Worm (Caenorhabditis elegans) whole organism, early embryonic: ENCODE results near the gene cpr-4.

Experiments
- B0310.2 ChIP-seq: sonication (generic microtip); optimal IDR thresholded peaks from 2 replicates; lab custom pipeline; 2016; ENCODE audit warnings: mild to moderate bottlenecking, missing genetic modification characterization, missing compliant biosample characterization
- F13C5.2 ChIP-seq: sonication (generic microtip); optimal IDR thresholded peaks from 2 replicates; lab custom pipeline; 2017; ENCODE audit warnings: mild to moderate bottlenecking, missing genetic modification characterization, inconsistent platforms, missing compliant biosample characterization
- aly-1 ChIP-seq: sonication (generic microtip); optimal IDR thresholded peaks from 2 replicates; lab custom pipeline; 2016; ENCODE audit warnings: missing genetic modification characterization, missing compliant biosample characterization
- ama-1 ChIP-seq: fragments of 150-350 bp; optimal IDR thresholded peaks from 2 replicates; lab custom pipeline; 2014
- ceh-13 ChIP-seq: fragments of 200-800 bp; sonication (Bioruptor generic); optimal IDR thresholded peaks from 2 replicates; lab custom pipeline; 2018; ENCODE audit warnings: mild to moderate bottlenecking, missing genetic modification characterization, missing compliant biosample characterization
- ceh-36 ChIP-seq: sonication (generic microtip); optimal IDR thresholded peaks from 2 replicates; lab custom pipeline; 2016; ENCODE audit warnings: missing genetic modification characterization, inconsistent platforms, missing compliant biosample characterization
- ets-7 ChIP-seq: sonication (generic microtip); optimal IDR thresholded peaks from 2 replicates; lab custom pipeline; 2016; ENCODE audit warnings: missing genotype, missing genetic modification characterization, missing compliant biosample characterization
- flt-1 ChIP-seq: fragments of 200-800 bp; sonication (Bioruptor generic); IDR thresholded peaks from 2 replicates; pipeline ENCODE4 v1.3.6; 2022; ENCODE audit warnings: missing genetic modification characterization, missing compliant biosample characterization
- hmbx-1 ChIP-seq: sonication (generic microtip); optimal IDR thresholded peaks from 2 replicates; lab custom pipeline; 2016; ENCODE audit warnings: mild to moderate bottlenecking, missing genetic modification characterization, missing compliant biosample characterization
- hmg-4 ChIP-seq: fragments of 200-800 bp; sonication (Bioruptor generic); optimal IDR thresholded peaks from 2 replicates; lab custom pipeline; 2018; ENCODE audit warnings: mild to moderate bottlenecking, missing genetic modification characterization, missing compliant biosample characterization
- hnd-1 ChIP-seq: sonication (generic microtip); optimal IDR thresholded peaks from 2 replicates; lab custom pipeline; 2016; ENCODE audit warnings: missing genetic modification characterization, missing compliant biosample characterization
- pes-1 ChIP-seq: fragments of 200-800 bp; sonication (Bioruptor generic); IDR thresholded peaks from 2 replicates; pipeline ENCODE4 v1.3.6; 2022; ENCODE audit warnings: missing genetic modification reagents, missing genetic modification characterization, missing compliant biosample characterization
- scrt-1 ChIP-seq: fragments of 200-800 bp; sonication (Bioruptor generic); IDR thresholded peaks from 2 replicates; pipeline ENCODE4 v1.3.6; 2022; ENCODE audit warnings: missing genetic modification characterization, missing compliant biosample characterization
- sea-1 ChIP-seq: fragments of 200-800 bp; sonication (Bioruptor generic); conservative IDR thresholded peaks from 2 replicates; pipeline ENCODE4 v1.3.6; 2022; ENCODE audit warnings: missing genetic modification characterization, missing compliant biosample characterization
- tbx-11 ChIP-seq: fragments of 200-800 bp; sonication (Bioruptor generic); IDR thresholded peaks from 2 replicates; pipeline ENCODE4 v1.3.6; 2022; ENCODE audit warnings: missing genetic modification characterization, missing compliant biosample characterization
- tbx-37 ChIP-seq: fragments of 200-800 bp; sonication (Bioruptor generic); conservative IDR thresholded peaks from 2 replicates; pipeline ENCODE4 v1.3.6; 2022; ENCODE audit warnings: missing genetic modification reagents, missing genetic modification characterization, missing compliant biosample characterization
- tra-4 ChIP-seq: sonication (generic microtip); optimal IDR thresholded peaks from 2 replicates; lab custom pipeline; 2017; ENCODE audit warnings: missing genetic modification characterization, missing compliant biosample characterization

cpr-4 gene

ce11 chrV:6590283-6590682 lies 24.2 kb upstream of the cpr-4 start, which contains the start of gene ZK1055.2:
ZK1055.2 (plus strand) TSS chrV:6590583.
- TF ChIP-seq hnd-1 (tag; lab: Kevin White, UChicago): no peak
- no peak for TF ChIP-seq tbx-37 (GFP tag; lab: Robert Waterston, UW)
- no peak for TF ChIP-seq hmbx-1 (tag; lab: Kevin White, UChicago)
- no peak for TF ChIP-seq ets-7 (tag; lab: Kevin White, UChicago)
- no peak for TF ChIP-seq hmg-4
- TF ChIP-seq ama-1: no peak
- TF ChIP-seq F13C5.2: no peak
- TF ChIP-seq pes-1 (GFP tag; lab: Robert Waterston, UW): no peak

- TF ChIP-seq aly-1 (tag; lab: Kevin White, UChicago): no peak
- no peak for TF ChIP-seq ama-1
- TF ChIP-seq B0310.2 (tag; lab: Kevin White, UChicago): no peak
- no peak for TF ChIP-seq flt-1
- no peak for TF ChIP-seq ceh-36 (tag; lab: Kevin White, UChicago)
- TF ChIP-seq hnd-1 (tag; lab: Kevin White, UChicago): no peak
- no peak for TF ChIP-seq F13C5.2
- TF ChIP-seq hmg-4: no peak
- no peak for TF ChIP-seq sea-1 (GFP tag; lab: Robert Waterston, UW)
Measured at ce11 chrV:6593700-6594244, 20.7 kb upstream of the cpr-4 start, which contains the start of gene hcp-1. hcp-1 (plus strand) TSS chrV:6594194.

ce11 chrV:6602556-6603062 lies 11.9 kb upstream of the cpr-4 start, which contains the start of gene ZK1055.6:
ZK1055.6 (minus strand) TSS chrV:6602606.
- TF ChIP-seq hmg-4 (no peak), scrt-1 (GFP tag; lab: Robert Waterston, UW) (no peak), tbx-11 (no peak), aly-1 (tag; lab: Kevin White, UChicago) (no peak), tbx-37 (GFP tag; lab: Robert Waterston, UW) (no peak), flt-1 (no peak), hmbx-1 (tag; lab: Kevin White, UChicago) (no peak), pes-1 (GFP tag; lab: Robert Waterston, UW) (no peak), F13C5.2 (no peak), ama-1 (no peak), ceh-13 (GFP tag; lab: Kevin White, UChicago) (no peak), B0310.2 (tag; lab: Kevin White, UChicago) (no peak), sea-1 (GFP tag; lab: Robert Waterston, UW) (no peak)

ce11 chrV:6605275-6605674 lies 9.2 kb upstream of the cpr-4 start, which contains the start of gene ZK1055.7:
ZK1055.7 (minus strand) TSS chrV:6605375.
- TF ChIP-seq ama-1: no peak
- TF ChIP-seq B0310.2 (tag; lab: Kevin White, UChicago): no peak
- TF ChIP-seq pes-1 (GFP tag; lab: Robert Waterston, UW): no peak
- TF ChIP-seq tbx-37 (GFP tag; lab: Robert Waterston, UW): no peak

ce11 chrV:6606197-6606596 lies 8.3 kb upstream of the cpr-4 start:
- TF ChIP-seq pes-1 (GFP tag; lab: Robert Waterston, UW) (no peak), B0310.2 (tag; lab: Kevin White, UChicago) (no peak), tbx-11 (no peak), aly-1 (tag; lab: Kevin White, UChicago) (no peak), ceh-36 (tag; lab: Kevin White, UChicago) (no peak), hmg-4 (no peak), flt-1 (no peak), ceh-13 (GFP tag; lab: Kevin White, UChicago) (no peak), ama-1 (no peak), ets-7 (tag; lab: Kevin White, UChicago) (no peak), tra-4 (tag; lab: Kevin White, UChicago) (no peak), tbx-37 (GFP tag; lab: Robert Waterston, UW) (no peak), F13C5.2 (no peak), scrt-1 (GFP tag; lab: Robert Waterston, UW) (no peak), sea-1 (GFP tag; lab: Robert Waterston, UW) (no peak)

- no peak for TF ChIP-seq ceh-13 (GFP tag; lab: Kevin White, UChicago)
- TF ChIP-seq tbx-11: no peak
- no peak for TF ChIP-seq hmg-4
- no peak for TF ChIP-seq ets-7 (tag; lab: Kevin White, UChicago)
- no peak for TF ChIP-seq scrt-1 (GFP tag; lab: Robert Waterston, UW)
- no peak for TF ChIP-seq ama-1
- no peak for TF ChIP-seq hnd-1 (tag; lab: Kevin White, UChicago)
- TF ChIP-seq F13C5.2: no peak
Measured at ce11 chrV:6611058-6611457, 3.4 kb upstream of the cpr-4 start, which contains the start of gene gon-14. gon-14 (minus strand) TSS chrV:6611158.

- no peak for TF ChIP-seq tbx-37 (GFP tag; lab: Robert Waterston, UW)
- no peak for TF ChIP-seq sea-1 (GFP tag; lab: Robert Waterston, UW)
- no peak for TF ChIP-seq aly-1 (tag; lab: Kevin White, UChicago)
- TF ChIP-seq hmg-4: no peak
- TF ChIP-seq tra-4 (tag; lab: Kevin White, UChicago): no peak
- no peak for TF ChIP-seq hnd-1 (tag; lab: Kevin White, UChicago)
- no peak for TF ChIP-seq B0310.2 (tag; lab: Kevin White, UChicago)
- no peak for TF ChIP-seq ceh-36 (tag; lab: Kevin White, UChicago)
- TF ChIP-seq flt-1: no peak
- TF ChIP-seq pes-1 (GFP tag; lab: Robert Waterston, UW): no peak
- no peak for TF ChIP-seq F13C5.2
- no peak for TF ChIP-seq ama-1
- TF ChIP-seq scrt-1 (GFP tag; lab: Robert Waterston, UW): no peak
- TF ChIP-seq ets-7 (tag; lab: Kevin White, UChicago): no peak
Measured at ce11 chrV:6611504-6611903, 3.0 kb upstream of the cpr-4 start.

ce11 chrV:6614968-6615367 lies 494 bp downstream of the cpr-4 start:
- TF ChIP-seq sea-1 (GFP tag; lab: Robert Waterston, UW) (no peak), ets-7 (tag; lab: Kevin White, UChicago) (no peak), tbx-37 (GFP tag; lab: Robert Waterston, UW) (no peak), ceh-13 (GFP tag; lab: Kevin White, UChicago) (no peak), ama-1 (no peak), scrt-1 (GFP tag; lab: Robert Waterston, UW) (no peak), aly-1 (tag; lab: Kevin White, UChicago) (no peak), tra-4 (tag; lab: Kevin White, UChicago) (no peak), flt-1 (no peak), B0310.2 (tag; lab: Kevin White, UChicago) (no peak), hmg-4 (no peak), hnd-1 (tag; lab: Kevin White, UChicago) (no peak), ceh-36 (tag; lab: Kevin White, UChicago) (no peak), pes-1 (GFP tag; lab: Robert Waterston, UW) (no peak), F13C5.2 (no peak), hmbx-1 (tag; lab: Kevin White, UChicago) (no peak), tbx-11 (no peak)
